Worm (Caenorhabditis elegans) whole organism, L1 larva: Measurements from ENCODE around the gene F46F5.14.

ENCODE experiments used
- C16A3.4 ChIP-seq: fragments of 150-350 bp; optimal IDR thresholded peaks from 2 replicates; lab custom pipeline; 2014; ENCODE audit warnings: missing biosample characterization, missing genetic modification characterization
- alr-1 ChIP-seq: fragments of 200-800 bp; sonication (Bioruptor generic); optimal IDR thresholded peaks from 2 replicates; lab custom pipeline; 2018; ENCODE audit warnings: borderline replicate concordance, mild to moderate bottlenecking, missing genetic modification characterization, missing compliant biosample characterization
- ceh-8 ChIP-seq: fragments of 200-800 bp; sonication (Bioruptor generic); optimal IDR thresholded peaks from 2 replicates; lab custom pipeline; 2018; ENCODE audit warnings: mild to moderate bottlenecking, missing genetic modification characterization, moderate library complexity, missing compliant biosample characterization
- dpl-1 ChIP-seq, 3 experiments: fragments of 150-350 bp in 2 of 3; sonication (generic microtip) in 1 of 3; optimal IDR thresholded peaks; 2 replicates each; lab custom pipeline; 2014 to 2017; ENCODE audit warnings: missing biosample characterization in 3 of 3, missing genetic modification characterization in 3 of 3, missing genetic modification reagents in 3 of 3
- dsc-1 ChIP-seq: sonication (generic microtip); optimal IDR thresholded peaks from 2 replicates; lab custom pipeline; 2016; ENCODE audit warnings: mild to moderate bottlenecking, missing genetic modification characterization, missing compliant biosample characterization
- efl-3 ChIP-seq: fragments of 200-800 bp; sonication (Bioruptor generic); optimal IDR thresholded peaks from 2 replicates; lab custom pipeline; 2018; ENCODE audit warnings: mild to moderate bottlenecking, missing genetic modification characterization, missing compliant biosample characterization
- egl-13 ChIP-seq: sonication (generic microtip); optimal IDR thresholded peaks from 2 replicates; lab custom pipeline; 2016; ENCODE audit warnings: missing genotype, missing genetic modification reagents, missing genetic modification characterization, missing compliant biosample characterization
- elt-3 ChIP-seq, 6 experiments: fragments of 150-350 bp in 1 of 6; sonication (generic microtip); optimal IDR thresholded peaks; 2 replicates each; lab custom pipeline; 2017 to 2018; ENCODE audit warnings: missing biosample characterization in 6 of 6, missing genetic modification characterization in 6 of 6, inconsistent platforms in 1 of 6
- fkh-10 ChIP-seq: sonication (generic microtip); optimal IDR thresholded peaks from 2 replicates; lab custom pipeline; 2017; ENCODE audit warnings: missing biosample characterization, missing genetic modification reagents, missing genetic modification characterization
- fkh-8 ChIP-seq: sonication (generic microtip); optimal IDR thresholded peaks from 2 replicates; lab custom pipeline; 2016; ENCODE audit warnings: mild to moderate bottlenecking, missing genetic modification characterization, missing compliant biosample characterization
- fos-1 ChIP-seq: fragments of 150-350 bp; optimal IDR thresholded peaks from 2 replicates; lab custom pipeline; 2014; ENCODE audit warnings: missing biosample characterization, missing genetic modification characterization
- hlh-4 ChIP-seq: sonication (generic microtip); optimal IDR thresholded peaks from 2 replicates; lab custom pipeline; 2016; ENCODE audit warnings: mild to moderate bottlenecking, missing genetic modification characterization, missing compliant biosample characterization
- irx-1 ChIP-seq: sonication (generic microtip); optimal IDR thresholded peaks from 2 replicates; lab custom pipeline; 2016; ENCODE audit warnings: missing genetic modification characterization, missing compliant biosample characterization
- isw-1 ChIP-seq: fragments of 200-800 bp; sonication (Bioruptor generic); IDR thresholded peaks from 2 replicates; pipeline ENCODE4 v1.3.6; 2022; ENCODE audit warnings: missing genetic modification characterization, missing compliant biosample characterization
- lin-14 ChIP-seq: fragments of 200-800 bp; sonication (Bioruptor generic); optimal IDR thresholded peaks from 2 replicates; lab custom pipeline; 2018; ENCODE audit warnings: mild to moderate bottlenecking, missing genetic modification characterization, moderate library complexity, missing compliant biosample characterization
- mab-9 ChIP-seq: fragments of 200-800 bp; sonication (Bioruptor generic); IDR thresholded peaks from 2 replicates; pipeline ENCODE4 v1.3.6; 2022; ENCODE audit warnings: missing genetic modification reagents, missing genetic modification characterization, missing compliant biosample characterization
- nhr-19 ChIP-seq: fragments of 200-800 bp; sonication (Bioruptor generic); conservative IDR thresholded peaks from 2 replicates; pipeline ENCODE4 v1.3.6; 2022; ENCODE audit warnings: missing genetic modification characterization, missing compliant biosample characterization
- nhr-76 ChIP-seq: sonication (generic microtip); optimal IDR thresholded peaks from 2 replicates; lab custom pipeline; 2017; ENCODE audit warnings: missing biosample characterization, missing genetic modification characterization
- nhr-90 ChIP-seq: sonication (generic microtip); optimal IDR thresholded peaks from 2 replicates; lab custom pipeline; 2016; ENCODE audit warnings: mild to moderate bottlenecking, missing genetic modification characterization, missing compliant biosample characterization; ENCODE audit not compliant: poor library complexity
- pag-3 ChIP-seq: sonication (generic microtip); optimal IDR thresholded peaks from 2 replicates; lab custom pipeline; 2017; ENCODE audit warnings: missing genetic modification characterization, mild to moderate bottlenecking, missing compliant biosample characterization, antibody characterized with exemption, borderline replicate concordance; ENCODE audit not compliant: insufficient read depth
- pax-3 ChIP-seq: fragments of 200-800 bp; sonication (Bioruptor generic); optimal IDR thresholded peaks from 2 replicates; lab custom pipeline; 2018; ENCODE audit warnings: mild to moderate bottlenecking, missing genetic modification characterization, moderate library complexity, missing compliant biosample characterization
- rnt-1 ChIP-seq: sonication (generic microtip); optimal IDR thresholded peaks from 2 replicates; lab custom pipeline; 2016; ENCODE audit warnings: mild to moderate bottlenecking, missing genetic modification characterization, moderate library complexity, missing compliant biosample characterization
- snpc-4 ChIP-seq: fragments of 150-350 bp; optimal IDR thresholded peaks from 2 replicates; lab custom pipeline; 2014; ENCODE audit warnings: missing biosample characterization, missing genetic modification characterization
- sox-4 ChIP-seq: sonication (generic microtip); optimal IDR thresholded peaks from 2 replicates; lab custom pipeline; 2016; ENCODE audit warnings: missing genetic modification characterization, missing compliant biosample characterization
- swsn-7 ChIP-seq: sonication (generic microtip); optimal IDR thresholded peaks from 2 replicates; lab custom pipeline; 2016; ENCODE audit warnings: missing genetic modification characterization, missing compliant biosample characterization
- unc-30 ChIP-seq: sonication (generic microtip); optimal IDR thresholded peaks from 2 replicates; lab custom pipeline; 2017; ENCODE audit warnings: missing biosample characterization, missing genetic modification characterization
- unc-62 ChIP-seq: fragments of 150-350 bp; optimal IDR thresholded peaks from 2 replicates; lab custom pipeline; 2014; ENCODE audit warnings: missing biosample characterization, missing genetic modification reagents, missing genetic modification characterization
- unc-98 ChIP-seq: fragments of 200-800 bp; sonication (Bioruptor generic); IDR thresholded peaks from 2 replicates; pipeline ENCODE4 v1.3.6; 2022; ENCODE audit warnings: missing genetic modification characterization, missing compliant biosample characterization
- xbp-1 ChIP-seq: sonication (generic microtip); optimal IDR thresholded peaks from 2 replicates; lab custom pipeline; 2016; ENCODE audit warnings: missing genetic modification characterization, missing compliant biosample characterization
- zag-1 ChIP-seq: fragments of 150-350 bp; optimal IDR thresholded peaks from 2 replicates; lab custom pipeline; 2014; ENCODE audit warnings: missing biosample characterization, missing genetic modification characterization
- zip-4 ChIP-seq: fragments of 200-800 bp; sonication (Bioruptor generic); optimal IDR thresholded peaks from 2 replicates; lab custom pipeline; 2018; ENCODE audit warnings: mild to moderate bottlenecking, missing genetic modification characterization, moderate library complexity, missing compliant biosample characterization

Gene F46F5.14

DNA sequence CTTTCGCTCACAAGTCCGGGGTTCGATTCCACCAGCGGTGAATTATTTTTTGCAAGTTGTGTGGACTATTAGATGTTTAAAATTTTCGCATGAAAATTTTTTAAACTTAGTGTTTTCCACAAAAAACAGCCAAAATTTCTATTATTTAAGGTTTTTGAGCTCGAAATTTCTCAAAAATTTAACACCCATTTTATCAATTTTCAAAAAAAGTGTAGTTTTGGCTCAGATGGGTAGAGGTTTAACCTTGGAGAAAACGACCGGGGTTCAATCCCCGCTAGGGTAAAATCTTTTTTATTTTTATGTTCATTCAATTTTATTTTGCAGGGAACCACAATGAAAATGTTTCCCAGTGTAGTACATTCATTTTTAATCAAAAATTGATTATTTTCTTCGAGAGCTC, 30.6 kb upstream of the F46F5.14 start:
- no peak for TF ChIP-seq C16A3.4 (tag; lab: Kevin White, UChicago)
- no peak for TF ChIP-seq fkh-8 (tag; lab: Kevin White, UChicago)

- no peak for TF ChIP-seq unc-62 (GFP tag; lab: Kevin White, UChicago)
- no peak for TF ChIP-seq unc-98 (GFP tag; lab: Robert Waterston, UW)
- TF ChIP-seq mab-9: no peak
- TF ChIP-seq zip-4 (GFP tag; lab: Kevin White, UChicago): no peak
- TF ChIP-seq ceh-8 (GFP tag; lab: Kevin White, UChicago): no peak
- no peak for TF ChIP-seq rnt-1 (tag; lab: Kevin White, UChicago)
- no peak for TF ChIP-seq hlh-4 (tag; lab: Kevin White, UChicago)
- no peak for TF ChIP-seq pag-3
- TF ChIP-seq sox-4 (tag; lab: Kevin White, UChicago): no peak
- TF ChIP-seq lin-14 (GFP tag; lab: Kevin White, UChicago): no peak
- no peak for TF ChIP-seq fos-1 (tag; lab: Kevin White, UChicago)
- no peak for TF ChIP-seq dsc-1 (tag; lab: Kevin White, UChicago)
- no peak for TF ChIP-seq swsn-7
- no peak for TF ChIP-seq zag-1 (tag; lab: Kevin White, UChicago)
- TF ChIP-seq irx-1 (tag; lab: Kevin White, UChicago): no peak
- TF ChIP-seq efl-3 (GFP tag; lab: Kevin White, UChicago): no peak
- no peak for TF ChIP-seq elt-3 (tag; optimal IDR thresholded peaks at IDR 0.05; lab: Kevin White, UChicago)
- no peak for TF ChIP-seq nhr-76 (tag; lab: Kevin White, UChicago)
- no peak for TF ChIP-seq alr-1 (tag; lab: Kevin White, UChicago)
- TF ChIP-seq snpc-4 (tag; lab: Kevin White, UChicago): no peak
- TF ChIP-seq, all 84 proteins: peak for 0
These were observed 29.5 kb upstream of the F46F5.14 start, which contains the start of gene C08G5.6 for ce11 chrII:770253-770652. TSS of gene C08G5.6 (plus strand) at chrII:770553.

ce11 chrII:773830-774229, 26.0 kb upstream of the F46F5.14 start:
- TF ChIP-seq C16A3.4 (tag; lab: Kevin White, UChicago): no peak
- peak; percentile 34 for TF ChIP-seq fkh-10 (GFP tag; lab: Kevin White, UChicago)
- no peak for TF ChIP-seq nhr-19 (GFP tag; lab: Robert Waterston, UW)

ce11 chrII:775033-775432, 24.8 kb upstream of the F46F5.14 start, which contains the start of gene Y39F10A.1:
TSS of gene Y39F10A.1 (plus strand) at chrII:775333.
- no peak for TF ChIP-seq pax-3 (tag; lab: Kevin White, UChicago)
- TF ChIP-seq dpl-1 (GFP tag; optimal IDR thresholded peaks at IDR 0.05; lab: Kevin White, UChicago): no peak
- TF ChIP-seq unc-30 (tag; lab: Kevin White, UChicago): no peak
- no peak for TF ChIP-seq alr-1 (tag; lab: Kevin White, UChicago)
- no peak for TF ChIP-seq nhr-90 (tag; lab: Kevin White, UChicago)

DNA sequence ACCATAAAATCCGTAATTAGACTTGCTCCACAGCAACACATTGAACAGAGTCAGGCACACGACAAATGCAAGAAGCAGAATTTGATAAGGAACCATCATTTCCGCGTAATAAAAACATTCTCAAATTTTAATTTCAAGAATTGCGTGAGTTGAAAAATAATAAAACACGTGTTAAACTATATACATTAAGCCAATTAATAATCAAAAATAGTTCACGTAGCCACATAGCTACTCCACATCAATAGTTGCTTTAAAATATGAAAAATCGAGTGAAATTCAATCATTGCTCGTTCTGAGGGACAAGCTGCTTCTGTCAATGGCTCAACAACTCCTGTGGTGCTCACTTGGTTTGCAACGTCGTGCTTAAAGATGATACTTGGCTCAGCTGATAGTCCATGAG, 16.9 kb upstream of the F46F5.14 start, which contains the start of gene Y39F10A.3:
Y39F10A.3 (minus strand) TSS at position 101 of the 400 bp plus-strand sequence.
- TF ChIP-seq xbp-1 (tag; lab: Kevin White, UChicago) (no peak), unc-98 (GFP tag; lab: Robert Waterston, UW) (no peak), egl-13 (tag; lab: Kevin White, UChicago) (no peak), dpl-1 (GFP tag; optimal IDR thresholded peaks at IDR 0.05; lab: Kevin White, UChicago) (no peak), ceh-8 (GFP tag; lab: Kevin White, UChicago) (no peak), swsn-7 (no peak), isw-1 (GFP tag; lab: Robert Waterston, UW) (no peak)
- TF ChIP-seq, all 84 proteins: peak for 0
